Fruit fly (Drosophila melanogaster): ENCODE data around the gene CG13454.

CG13454 gene

DNA sequence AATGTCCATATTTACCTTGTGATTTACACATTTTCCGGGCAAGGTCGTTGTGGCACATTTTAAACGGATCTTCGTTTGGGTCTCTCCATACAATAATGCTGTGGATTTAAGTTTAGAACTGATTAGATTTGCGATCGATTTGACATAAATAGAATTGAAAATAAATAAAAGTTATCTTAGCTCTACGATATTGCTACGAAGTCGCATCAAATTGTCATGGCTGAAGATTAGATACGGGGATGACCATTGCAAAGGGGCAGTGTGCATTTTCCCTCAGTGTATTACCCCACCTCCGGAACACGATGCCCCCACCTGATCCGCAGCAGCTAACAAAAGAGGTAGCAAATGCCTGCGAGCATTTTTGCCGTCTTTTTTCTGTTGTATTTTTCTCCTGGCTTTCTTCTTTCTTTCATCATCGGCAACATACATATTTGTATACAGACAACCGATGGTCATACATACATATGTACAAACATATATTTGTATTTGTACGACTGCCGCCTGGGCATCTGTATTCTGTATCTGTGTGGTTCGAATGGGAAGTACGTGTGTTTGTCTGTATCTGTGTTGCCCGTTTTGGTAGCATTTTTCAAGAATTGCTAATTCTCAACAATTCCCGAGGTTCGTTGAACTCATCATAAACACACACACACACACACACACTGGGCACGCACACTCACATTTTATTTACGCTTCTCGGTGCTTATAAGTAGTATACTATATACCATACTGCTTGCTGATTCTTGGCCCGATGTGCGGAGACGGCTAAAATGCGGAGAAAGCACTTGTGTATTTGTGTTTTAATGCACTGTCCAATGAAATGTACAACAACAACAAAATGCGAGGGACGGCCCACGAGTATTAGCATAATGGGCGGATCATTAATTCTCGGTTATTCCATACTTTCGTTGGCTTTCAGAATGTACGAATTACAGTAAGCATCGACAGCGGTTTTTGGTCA is 27.9 kb upstream of the CG13454 start:
- TF ChIP-seq brk (GFP tag; optimal IDR thresholded peaks at IDR 0.05) (no peak), ey (GFP tag; optimal IDR thresholded peaks at IDR 0.05) (peak; percentile 37), Hr78 (GFP tag; optimal IDR thresholded peaks at IDR 0.05) (no peak), GATAd (GFP tag; optimal IDR thresholded peaks at IDR 0.05) (no peak), woc (GFP tag; optimal IDR thresholded peaks at IDR 0.05) (peak; percentile 39), dmrt93B (GFP tag; optimal IDR thresholded peaks at IDR 0.05) (no peak), pan (optimal IDR thresholded peaks at IDR 0.05) (no peak), Sp1 (GFP tag; optimal IDR thresholded peaks at IDR 0.05) (peak; percentile 16), Jra (GFP tag; optimal IDR thresholded peaks at IDR 0.05) (no peak), sv (GFP tag; optimal IDR thresholded peaks at IDR 0.05) (no peak), Dif (GFP tag; optimal IDR thresholded peaks at IDR 0.05; ENCODE audit: partially characterized antibody) (no peak), OdsH (GFP tag; optimal IDR thresholded peaks at IDR 0.05) (peak; percentile 12), HLH106 (tag; optimal IDR thresholded peaks at IDR 0.05) (peak; percentile 35), jim (GFP tag; optimal IDR thresholded peaks at IDR 0.05) (peak; percentile 15), psq (GFP tag; optimal IDR thresholded peaks at IDR 0.05) (peak; percentile 53), foxo (GFP tag; optimal IDR thresholded peaks at IDR 0.05) (peak in 1 of 2 experiments; percentile 39), Myc (optimal IDR thresholded peaks at IDR 0.05) (no peak), rgr (GFP tag; optimal IDR thresholded peaks at IDR 0.05) (peak; percentile 20), CrebA (GFP tag; optimal IDR thresholded peaks at IDR 0.05; ENCODE audit: borderline replicate concordance) (no peak), lola (GFP tag; optimal IDR thresholded peaks at IDR 0.05) (no peak), CG9705 (GFP tag; optimal IDR thresholded peaks at IDR 0.05) (no peak), Rel (GFP tag; optimal IDR thresholded peaks at IDR 0.05) (no peak), Rel (tag; optimal IDR thresholded peaks at IDR 0.05) (peak; percentile 53), dsf (GFP tag; optimal IDR thresholded peaks at IDR 0.05; ENCODE audit: borderline replicate concordance) (no peak), sage (GFP tag; optimal IDR thresholded peaks at IDR 0.05) (no peak), Hr83 (GFP tag; optimal IDR thresholded peaks at IDR 0.05; ENCODE audit: poor library complexity, severe bottlenecking) (no peak), Vsx2 (GFP tag; optimal IDR thresholded peaks at IDR 0.05; ENCODE audit: partially characterized antibody) (no peak), tai (GFP tag; optimal IDR thresholded peaks at IDR 0.05) (no peak), N (GFP tag; optimal IDR thresholded peaks at IDR 0.05) (no peak), h (GFP tag; optimal IDR thresholded peaks at IDR 0.05) (no peak), CG32264 (GFP tag; optimal IDR thresholded peaks at IDR 0.05) (no peak), Hnf4 (GFP tag; optimal IDR thresholded peaks at IDR 0.05) (peak; percentile 0), fru (GFP tag; optimal IDR thresholded peaks at IDR 0.05) (peak; percentile 37), usp (GFP tag; optimal IDR thresholded peaks at IDR 0.05) (no peak), br (GFP tag; optimal IDR thresholded peaks at IDR 0.05) (peak; percentile 21)

DNA sequence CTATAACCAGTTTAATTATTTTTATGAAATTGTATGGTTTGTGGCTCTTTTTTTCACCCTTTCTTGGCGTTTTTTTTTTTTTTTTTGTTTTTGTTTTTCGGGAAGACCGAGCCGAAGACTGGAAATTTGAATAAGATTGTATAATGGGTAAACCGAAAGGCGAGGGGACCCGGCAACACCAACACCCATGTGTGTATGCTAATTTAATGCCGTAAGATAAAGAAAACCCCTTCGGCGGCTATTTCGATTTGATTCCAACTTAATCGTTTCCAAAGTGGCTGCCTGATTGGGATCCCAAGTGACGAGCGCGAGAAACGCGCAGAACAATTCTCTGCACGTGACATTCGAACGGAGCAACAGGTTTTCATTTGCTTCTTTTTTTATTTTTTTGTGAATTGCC is 26.6 kb upstream of the CG13454 start:
- no peak for TF ChIP-seq tai (GFP tag; optimal IDR thresholded peaks at IDR 0.05)

DNA sequence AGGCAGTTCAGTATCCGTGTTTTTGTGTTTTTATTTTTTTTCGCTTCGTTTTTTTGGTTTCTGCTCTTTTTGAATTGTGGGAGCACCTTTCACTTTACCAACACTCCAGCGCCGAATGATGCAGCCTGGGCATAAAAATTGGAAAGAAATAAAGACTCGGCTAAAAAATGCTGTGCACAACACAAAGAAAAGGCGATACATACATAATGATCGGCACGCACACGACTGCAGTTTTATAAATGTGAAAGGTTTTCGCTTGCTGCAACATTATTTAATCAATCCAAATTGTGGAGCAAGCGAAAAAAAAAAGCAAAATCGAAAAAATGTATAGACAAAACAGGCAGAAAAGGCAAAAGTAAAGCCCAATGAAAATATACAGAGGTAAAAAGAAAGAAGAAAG is 26.2 kb upstream of the CG13454 start:
- TF ChIP-seq GATAd (GFP tag; optimal IDR thresholded peaks at IDR 0.05) (no peak), Dfd (GFP tag; optimal IDR thresholded peaks at IDR 0.05) (no peak), pan (optimal IDR thresholded peaks at IDR 0.05) (no peak), dmrt93B (GFP tag; optimal IDR thresholded peaks at IDR 0.05) (no peak), dsf (GFP tag; optimal IDR thresholded peaks at IDR 0.05; ENCODE audit: borderline replicate concordance) (no peak), Dif (GFP tag; optimal IDR thresholded peaks at IDR 0.05; ENCODE audit: partially characterized antibody) (no peak), N (GFP tag; optimal IDR thresholded peaks at IDR 0.05) (no peak), ey (GFP tag; optimal IDR thresholded peaks at IDR 0.05) (no peak), Hr78 (GFP tag; optimal IDR thresholded peaks at IDR 0.05) (no peak), usp (GFP tag; optimal IDR thresholded peaks at IDR 0.05) (no peak), dl (GFP tag; optimal IDR thresholded peaks at IDR 0.05; ENCODE audit: insufficient read depth in 1 of 2, partially characterized antibody in 2 of 2) (no peak), lola (GFP tag; optimal IDR thresholded peaks at IDR 0.05) (no peak), Mio (GFP tag; optimal IDR thresholded peaks at IDR 0.05) (no peak)
